Fruit fly (Drosophila melanogaster) whole organism, embryonic: ENCODE results near the gene Sas-4.
A peak's percentile ranks its signal among the peaks of the same experiment; 100 is the strongest.

Experiments
- Antp ChIP-seq: fragments of 200-800 bp; sonication (Bioruptor generic); optimal IDR thresholded peaks from 3 replicates; lab custom pipeline; 2016; ENCODE audit warnings: missing biosample characterization, missing genetic modification characterization
- CG10543 ChIP-seq: fragments of 200-800 bp; sonication (Bioruptor generic); optimal IDR thresholded peaks from 3 replicates; lab custom pipeline; 2017; ENCODE audit warnings: missing biosample characterization, mild to moderate bottlenecking, missing genetic modification characterization, moderate library complexity
- CG11456 ChIP-seq: fragments of 200-800 bp; sonication (Bioruptor generic); IDR thresholded peaks from 3 replicates; pipeline ENCODE4 v1.3.6; 2022; ENCODE audit warnings: missing biosample characterization, missing genetic modification characterization
- CG11504 ChIP-seq: fragments of 200-800 bp; sonication (Bioruptor generic); optimal IDR thresholded peaks from 3 replicates; lab custom pipeline; 2019; ENCODE audit warnings: missing biosample characterization, mild to moderate bottlenecking, missing genetic modification characterization, moderate library complexity
- CG14667 ChIP-seq: fragments of 200-800 bp; sonication (Bioruptor generic); IDR thresholded peaks from 2 replicates; pipeline ENCODE4 v1.3.6; 2022; ENCODE audit warnings: missing biosample characterization, missing genetic modification characterization
- CG17385 ChIP-seq: fragments of 200-800 bp; sonication (Bioruptor generic); optimal IDR thresholded peaks from 3 replicates; lab custom pipeline; 2018; ENCODE audit warnings: missing biosample characterization, mild to moderate bottlenecking, missing genetic modification characterization
- CG17612 ChIP-seq: fragments of 200-800 bp; sonication (Bioruptor generic); IDR thresholded peaks from 2 replicates; pipeline ENCODE4 v1.3.6; 2022; ENCODE audit warnings: missing biosample characterization, missing genetic modification characterization
- CG17802 ChIP-seq: fragments of 200-800 bp; sonication (Bioruptor generic); optimal IDR thresholded peaks from 2 replicates; lab custom pipeline; 2018; ENCODE audit warnings: missing biosample characterization, mild to moderate bottlenecking, missing genetic modification characterization, moderate library complexity
- CG2129 ChIP-seq: fragments of 200-800 bp; sonication (Bioruptor generic); IDR thresholded peaks from 2 replicates; pipeline ENCODE4 v1.3.6; 2022; ENCODE audit warnings: missing biosample characterization, missing genetic modification characterization; ENCODE audit not compliant: partially characterized antibody
- CG2202 ChIP-seq: fragments of 200-800 bp; sonication (Bioruptor generic); optimal IDR thresholded peaks from 2 replicates; lab custom pipeline; 2018; ENCODE audit warnings: missing biosample characterization, mild to moderate bottlenecking, missing genetic modification characterization
- CG2875 ChIP-seq: fragments of 200-800 bp; sonication (Bioruptor generic); optimal IDR thresholded peaks from 2 replicates; lab custom pipeline; 2017; ENCODE audit warnings: missing biosample characterization, mild to moderate bottlenecking, missing genetic modification characterization, missing genetic modification reagents
- CG3726 ChIP-seq: fragments of 200-800 bp; sonication (Bioruptor generic); IDR thresholded peaks from 3 replicates; pipeline ENCODE4, ENCODE4 v1.3.6; 2022; ENCODE audit warnings: missing biosample characterization, missing genetic modification characterization
- CG3995 ChIP-seq: fragments of 200-800 bp; sonication (Bioruptor generic); optimal IDR thresholded peaks from 3 replicates; lab custom pipeline; 2016; ENCODE audit warnings: missing biosample characterization, missing genetic modification characterization
- CG42726 ChIP-seq: fragments of 200-800 bp; sonication (Bioruptor generic); IDR thresholded peaks from 2 replicates; pipeline ENCODE4 v1.3.6; 2022; ENCODE audit warnings: missing biosample characterization, missing genetic modification characterization; ENCODE audit not compliant: partially characterized antibody
- CG4328 ChIP-seq: fragments of 200-800 bp; sonication (Bioruptor generic); optimal IDR thresholded peaks from 3 replicates; lab custom pipeline; 2017; ENCODE audit warnings: missing biosample characterization, missing genetic modification reagents, missing genetic modification characterization
- CG4424 ChIP-seq: fragments of 200-800 bp; sonication (Bioruptor generic); optimal IDR thresholded peaks from 3 replicates; lab custom pipeline; 2016; ENCODE audit warnings: missing biosample characterization, missing genetic modification characterization
- CG6765 ChIP-seq: fragments of 200-800 bp; sonication (Bioruptor generic); optimal IDR thresholded peaks from 3 replicates; lab custom pipeline; 2017; ENCODE audit warnings: missing biosample characterization, mild to moderate bottlenecking, missing genetic modification characterization
- CG7556 ChIP-seq: fragments of 200-800 bp; sonication (Bioruptor generic); optimal IDR thresholded peaks from 2 replicates; lab custom pipeline; 2017; ENCODE audit warnings: missing biosample characterization, mild to moderate bottlenecking, missing genetic modification characterization
- CG7839 ChIP-seq: fragments of 200-800 bp; sonication (Bioruptor generic); optimal IDR thresholded peaks from 3 replicates; lab custom pipeline; 2018; ENCODE audit warnings: missing biosample characterization, mild to moderate bottlenecking, missing genetic modification characterization, moderate library complexity
- CG8281 ChIP-seq: fragments of 200-800 bp; sonication (Bioruptor generic); optimal IDR thresholded peaks from 2 replicates; lab custom pipeline; 2018; ENCODE audit warnings: missing biosample characterization, mild to moderate bottlenecking, missing genetic modification characterization, moderate library complexity
- CG8290 ChIP-seq, 3 experiments: fragments of 200-800 bp; sonication (Bioruptor generic); optimal IDR thresholded peaks; 2 replicates each; lab custom pipeline; 2016 to 2019; ENCODE audit warnings: missing biosample characterization in 3 of 3, missing genetic modification characterization in 3 of 3, mild to moderate bottlenecking in 2 of 3, moderate library complexity in 1 of 3
- CG8359 ChIP-seq: fragments of 200-800 bp; sonication (Bioruptor generic); optimal IDR thresholded peaks from 2 replicates; lab custom pipeline; 2017; ENCODE audit warnings: missing biosample characterization, mild to moderate bottlenecking, missing genetic modification characterization, borderline replicate concordance
- CG9817 ChIP-seq: fragments of 200-800 bp; sonication (Bioruptor generic); optimal IDR thresholded peaks from 2 replicates; lab custom pipeline; 2018; ENCODE audit warnings: missing biosample characterization, mild to moderate bottlenecking, missing genetic modification characterization, moderate library complexity
- Dek ChIP-seq: fragments of 200-800 bp; sonication (Bioruptor generic); optimal IDR thresholded peaks from 3 replicates; lab custom pipeline; 2019; ENCODE audit warnings: missing biosample characterization, mild to moderate bottlenecking, missing genetic modification characterization, moderate library complexity
- Fer3 ChIP-seq: fragments of 200-800 bp; sonication (Bioruptor generic); optimal IDR thresholded peaks from 2 replicates; lab custom pipeline; 2018; ENCODE audit warnings: missing biosample characterization, mild to moderate bottlenecking, missing genetic modification characterization, moderate library complexity
- Gug ChIP-seq: fragments of 200-800 bp; sonication (Bioruptor generic); IDR thresholded peaks from 4 replicates; pipeline ENCODE4 v1.3.6; 2022; ENCODE audit warnings: missing biosample characterization, missing genetic modification characterization
- HmgZ ChIP-seq: fragments of 200-800 bp; sonication (Bioruptor generic); optimal IDR thresholded peaks from 2 replicates; lab custom pipeline; 2018; ENCODE audit warnings: missing biosample characterization, mild to moderate bottlenecking, missing genetic modification characterization
- Mad ChIP-seq: fragments of 200-800 bp; sonication (Bioruptor generic); optimal IDR thresholded peaks from 2 replicates; lab custom pipeline; 2016; ENCODE audit warnings: missing biosample characterization, missing genetic modification characterization
- Max ChIP-seq: fragments of 200-800 bp; sonication (Bioruptor generic); optimal IDR thresholded peaks from 2 replicates; lab custom pipeline; 2016; ENCODE audit warnings: missing biosample characterization, mild to moderate bottlenecking, missing genetic modification characterization
- Med ChIP-seq: fragments of 200-800 bp; sonication (Bioruptor generic); peaks from one replicate; lab custom pipeline; 2016; ENCODE audit warnings: missing biosample characterization, missing genetic modification characterization, mild to moderate bottlenecking, inconsistent platforms, moderate library complexity
- Mes4 ChIP-seq: fragments of 200-800 bp; sonication (Bioruptor generic); optimal IDR thresholded peaks from 2 replicates; lab custom pipeline; 2016; ENCODE audit warnings: missing biosample characterization, missing genetic modification characterization
- Myb ChIP-seq: fragments of 200-800 bp; sonication (Bioruptor generic); optimal IDR thresholded peaks from 2 replicates; lab custom pipeline; 2016; ENCODE audit warnings: missing biosample characterization, missing genetic modification characterization
- NC2β ChIP-seq: fragments of 200-800 bp; sonication (Bioruptor generic); optimal IDR thresholded peaks from 2 replicates; lab custom pipeline; 2016; ENCODE audit warnings: missing biosample characterization, missing genetic modification characterization
- Ssrp ChIP-seq: fragments of 200-800 bp; sonication (Bioruptor generic); optimal IDR thresholded peaks from 2 replicates; lab custom pipeline; 2018; ENCODE audit warnings: missing biosample characterization, mild to moderate bottlenecking, missing genetic modification characterization, moderate library complexity
- ap ChIP-seq: fragments of 200-800 bp; sonication (Bioruptor generic); IDR thresholded peaks from 2 replicates; pipeline ENCODE4 v1.3.6; 2022; ENCODE audit warnings: missing biosample characterization, missing genetic modification characterization
- ase ChIP-seq: fragments of 200-800 bp; sonication (Bioruptor generic); IDR thresholded peaks from 3 replicates; pipeline ENCODE4 v1.3.6; 2022; ENCODE audit warnings: missing biosample characterization, missing genetic modification characterization
- bab2 ChIP-seq: fragments of 200-800 bp; sonication (Bioruptor generic); optimal IDR thresholded peaks from 2 replicates; lab custom pipeline; 2016; ENCODE audit warnings: missing biosample characterization, missing genetic modification characterization
- bsh ChIP-seq, 2 experiments: fragments of 200-800 bp; sonication (Bioruptor generic); optimal IDR thresholded peaks; 2 replicates each; lab custom pipeline; 2017 to 2018; ENCODE audit warnings: mild to moderate bottlenecking in 2 of 2, missing biosample characterization in 2 of 2, missing genetic modification characterization in 2 of 2, moderate library complexity in 1 of 2
- ftz-f1 ChIP-seq: fragments of 200-800 bp; sonication (Bioruptor generic); optimal IDR thresholded peaks from 2 replicates; lab custom pipeline; 2016; ENCODE audit warnings: missing biosample characterization, missing genetic modification characterization
- grn ChIP-seq: fragments of 200-800 bp; sonication (Bioruptor generic); optimal IDR thresholded peaks from 3 replicates; lab custom pipeline; 2017; ENCODE audit warnings: missing biosample characterization, missing genetic modification characterization
- gsb-n ChIP-seq: fragments of 200-800 bp; sonication (Bioruptor generic); optimal IDR thresholded peaks from 3 replicates; lab custom pipeline; 2018; ENCODE audit warnings: missing biosample characterization, mild to moderate bottlenecking, missing genetic modification characterization
- jigr1 ChIP-seq: fragments of 200-800 bp; sonication (Bioruptor generic); IDR thresholded peaks from 3 replicates; pipeline ENCODE4 v1.3.6; 2022; ENCODE audit warnings: missing biosample characterization, missing genetic modification characterization
- mld ChIP-seq: fragments of 200-800 bp; sonication (Bioruptor generic); IDR thresholded peaks from 3 replicates; pipeline ENCODE4 v1.3.6; 2022; ENCODE audit warnings: missing biosample characterization, missing genetic modification characterization; ENCODE audit not compliant: partially characterized antibody
- ro ChIP-seq: fragments of 200-800 bp; sonication (Bioruptor generic); IDR thresholded peaks from 2 replicates; pipeline ENCODE4 v1.3.6; 2022; ENCODE audit warnings: missing biosample characterization, missing genetic modification characterization
- sd ChIP-seq: fragments of 200-800 bp; sonication (Bioruptor generic); optimal IDR thresholded peaks from 3 replicates; lab custom pipeline; 2018; ENCODE audit warnings: missing biosample characterization, mild to moderate bottlenecking, missing genetic modification characterization, moderate library complexity
- sens ChIP-seq: fragments of 200-800 bp; sonication (Bioruptor generic); peaks from one replicate; lab custom pipeline; 2016; ENCODE audit warnings: missing biosample characterization, missing genetic modification characterization
- sna ChIP-seq: fragments of 200-800 bp; sonication (Bioruptor generic); IDR thresholded peaks from 2 replicates; pipeline ENCODE4 v1.3.6; 2022; ENCODE audit warnings: missing biosample characterization, missing genetic modification characterization; ENCODE audit not compliant: partially characterized antibody
- tna ChIP-seq: fragments of 200-800 bp; sonication (Bioruptor generic); IDR thresholded peaks from 2 replicates; pipeline ENCODE4 v1.3.6; 2022; ENCODE audit warnings: missing biosample characterization, missing genetic modification characterization; ENCODE audit not compliant: partially characterized antibody
- tup ChIP-seq: fragments of 200-800 bp; sonication (Bioruptor generic); optimal IDR thresholded peaks from 2 replicates; lab custom pipeline; 2016; ENCODE audit warnings: missing biosample characterization, mild to moderate bottlenecking, missing genetic modification characterization, moderate library complexity
- wor ChIP-seq: fragments of 200-800 bp; sonication (Bioruptor generic); IDR thresholded peaks from 2 replicates; pipeline ENCODE4 v1.3.6; 2022; ENCODE audit warnings: missing biosample characterization, missing genetic modification characterization
- zen ChIP-seq: fragments of 200-800 bp; sonication (Bioruptor generic); optimal IDR thresholded peaks from 3 replicates; lab custom pipeline; 2018; ENCODE audit warnings: missing biosample characterization, mild to moderate bottlenecking, missing genetic modification characterization, moderate library complexity

Gene Sas-4

dm6 chr3R:7130827-7131226 is 20.3 kb upstream of the Sas-4 start (continued):
- TF ChIP-seq CG2129 (GFP tag; lab: Robert Waterston, UW) (peak; percentile 81), tup (GFP tag; lab: Kevin White, UChicago) (no peak), CG7839 (no peak), HmgZ (tag; lab: Kevin White, UChicago) (peak; percentile 53), ro (GFP tag; lab: Robert Waterston, UW) (no peak), CG42726 (peak; percentile 95), CG8290 (GFP tag; optimal IDR thresholded peaks at IDR 0.05; lab: Kevin White, UChicago) (no peak), CG8290 (tag; optimal IDR thresholded peaks at IDR 0.05; lab: Kevin White, UChicago) (no peak), CG17612 (GFP tag; lab: Robert Waterston, UW) (no peak), CG9817 (no peak), CG3995 (GFP tag; lab: Kevin White, UChicago) (no peak), Mes4 (GFP tag; lab: Kevin White, UChicago) (no peak), gsb-n (tag; lab: Kevin White, UChicago) (peak; percentile 79), CG4424 (GFP tag; lab: Kevin White, UChicago) (no peak), sens (GFP tag; lab: Kevin White, UChicago) (peak; percentile 64), CG17802 (tag; lab: Kevin White, UChicago) (no peak), Dek (tag; lab: Kevin White, UChicago) (no peak), CG2875 (GFP tag; lab: Kevin White, UChicago) (no peak), CG8359 (GFP tag; lab: Kevin White, UChicago) (no peak), ap (GFP tag; lab: Robert Waterston, UW) (no peak), wor (GFP tag; lab: Robert Waterston, UW) (no peak), CG11456 (no peak), bab2 (GFP tag; lab: Kevin White, UChicago) (no peak), Max (GFP tag; lab: Kevin White, UChicago) (no peak), CG6765 (GFP tag; lab: Kevin White, UChicago) (no peak), Gug (GFP tag; lab: Robert Waterston, UW) (peak; percentile 41; the same call in 2 of the 4 replicates), CG4328 (no peak), CG11504 (no peak), CG14667 (GFP tag; lab: Robert Waterston, UW) (no peak), Fer3 (tag; lab: Kevin White, UChicago) (no peak), Med (GFP tag; lab: Kevin White, UChicago) (peak; percentile 68), CG10543 (GFP tag; lab: Kevin White, UChicago) (no peak), Myb (GFP tag; lab: Kevin White, UChicago) (peak; percentile 97), mld (GFP tag; lab: Robert Waterston, UW) (peak; percentile 99), sna (GFP tag; lab: Robert Waterston, UW) (peak; percentile 93), grn (GFP tag; lab: Kevin White, UChicago) (no peak), CG3726 (GFP tag; lab: Robert Waterston, UW) (no peak), CG2202 (tag; lab: Kevin White, UChicago) (no peak), tna (GFP tag; lab: Robert Waterston, UW) (peak; percentile 94), jigr1 (GFP tag; lab: Robert Waterston, UW) (no peak), sd (tag; lab: Kevin White, UChicago) (no peak), Ssrp (tag; lab: Kevin White, UChicago) (no peak), bsh (GFP tag; optimal IDR thresholded peaks at IDR 0.05; lab: Kevin White, UChicago) (no peak), ase (GFP tag; lab: Robert Waterston, UW) (no peak), ftz-f1 (GFP tag; lab: Kevin White, UChicago) (no peak), Antp (GFP tag; lab: Kevin White, UChicago) (no peak), NC2β (GFP tag; lab: Kevin White, UChicago) (no peak), zen (no peak), Mad (GFP tag; lab: Kevin White, UChicago) (no peak), CG17385 (GFP tag; lab: Kevin White, UChicago) (no peak), CG7556 (GFP tag; lab: Kevin White, UChicago) (no peak), CG8281 (no peak)
